Worm (Caenorhabditis elegans): ENCODE measurements around the gene slrp-1.
A peak's percentile ranks its signal among the peaks of the same experiment; 100 is the strongest.

slrp-1 gene

ce11 chrV:13591504-13592174 lies 26.0 kb downstream of the slrp-1 start, which contains the start of gene tbcb-1:
tbcb-1 (plus strand) TSS chrV:13592124.
- TF ChIP-seq eor-1 (tag; optimal IDR thresholded peaks at IDR 0.05): no peak
- no peak for TF ChIP-seq ceh-28 (tag; optimal IDR thresholded peaks at IDR 0.05)
- TF ChIP-seq egl-5 (tag; optimal IDR thresholded peaks at IDR 0.05): no peak
- TF ChIP-seq nhr-28 (tag; optimal IDR thresholded peaks at IDR 0.05): no peak
- no peak for TF ChIP-seq hmg-11 (tag; optimal IDR thresholded peaks at IDR 0.05)
- TF ChIP-seq aly-2 (tag; optimal IDR thresholded peaks at IDR 0.05): no peak
- TF ChIP-seq mml-1 (tag; optimal IDR thresholded peaks at IDR 0.05): no peak
- TF ChIP-seq nhr-43 (tag; optimal IDR thresholded peaks at IDR 0.05; ENCODE audit: poor library complexity, severe bottlenecking): no peak
- no peak for TF ChIP-seq nhr-76 (tag; optimal IDR thresholded peaks at IDR 0.05)
- no peak for TF ChIP-seq zag-1 (tag; optimal IDR thresholded peaks at IDR 0.05)
- TF ChIP-seq egl-27 (tag; optimal IDR thresholded peaks at IDR 0.05): no peak
- TF ChIP-seq ceh-16 (tag; optimal IDR thresholded peaks at IDR 0.05): no peak
- no peak for TF ChIP-seq sea-2 (GFP tag; optimal IDR thresholded peaks at IDR 0.05)
- TF ChIP-seq ama-1 (optimal IDR thresholded peaks at IDR 0.05): no peak
- peak; percentile 80 for TF ChIP-seq lin-15B (tag; optimal IDR thresholded peaks at IDR 0.05)
- peak; percentile 34 for TF ChIP-seq nhr-23 (tag; optimal IDR thresholded peaks at IDR 0.05)
- TF ChIP-seq daf-12 (tag; optimal IDR thresholded peaks at IDR 0.05): no peak
- no peak for TF ChIP-seq elt-3 (tag; optimal IDR thresholded peaks at IDR 0.05)
- TF ChIP-seq pha-4 (tag; optimal IDR thresholded peaks at IDR 0.05): peak; percentile 43
- peak; percentile 36 for TF ChIP-seq snpc-4 (tag; optimal IDR thresholded peaks at IDR 0.05)
- no peak for TF ChIP-seq ZK546.5 (tag; optimal IDR thresholded peaks at IDR 0.05)
- TF ChIP-seq elt-1 (tag; optimal IDR thresholded peaks at IDR 0.05): no peak
- TF ChIP-seq ztf-11 (tag; optimal IDR thresholded peaks at IDR 0.05): no peak
- no peak for TF ChIP-seq elt-2 (tag; optimal IDR thresholded peaks at IDR 0.05)
- TF ChIP-seq jun-1 (tag; optimal IDR thresholded peaks at IDR 0.05): no peak
- no peak for TF ChIP-seq unc-62 (GFP tag; optimal IDR thresholded peaks at IDR 0.05)
- TF ChIP-seq fkh-2 (tag; optimal IDR thresholded peaks at IDR 0.05): no peak
- no peak for TF ChIP-seq ceh-9 (tag; optimal IDR thresholded peaks at IDR 0.05)
- no peak for TF ChIP-seq ztf-4 (tag; optimal IDR thresholded peaks at IDR 0.05)
- no peak for TF ChIP-seq R02D3.7 (tag; optimal IDR thresholded peaks at IDR 0.05)
- no peak for TF ChIP-seq nhr-77 (tag; optimal IDR thresholded peaks at IDR 0.05)
- TF ChIP-seq nhr-11 (tag; optimal IDR thresholded peaks at IDR 0.05): no peak
- TF ChIP-seq nhr-237 (tag; optimal IDR thresholded peaks at IDR 0.05): no peak
- TF ChIP-seq skn-1 (tag; optimal IDR thresholded peaks at IDR 0.05): no peak

- no peak for TF ChIP-seq nhr-237 (tag; optimal IDR thresholded peaks at IDR 0.05)
Measured at ce11 chrV:13593083-13593482, 27.4 kb downstream of the slrp-1 start, which contains the start of gene F53F4.4. F53F4.4 (plus strand) TSS chrV:13593383.

ce11 chrV:13598370-13598769 lies 32.7 kb downstream of the slrp-1 start:
- TF ChIP-seq egl-5 (tag; optimal IDR thresholded peaks at IDR 0.05) (no peak), jun-1 (tag; optimal IDR thresholded peaks at IDR 0.05) (no peak), unc-62 (GFP tag; optimal IDR thresholded peaks at IDR 0.05) (no peak), nhr-77 (tag; optimal IDR thresholded peaks at IDR 0.05) (no peak), nfya-1 (tag; optimal IDR thresholded peaks at IDR 0.05; ENCODE audit: insufficient read depth) (no peak), lsy-12 (tag; optimal IDR thresholded peaks at IDR 0.05) (no peak), pha-4 (tag; optimal IDR thresholded peaks at IDR 0.05) (no peak), ama-1 (optimal IDR thresholded peaks at IDR 0.05) (no peak), nhr-76 (tag; optimal IDR thresholded peaks at IDR 0.05) (no peak), nhr-237 (tag; optimal IDR thresholded peaks at IDR 0.05) (no peak), fkh-2 (tag; optimal IDR thresholded peaks at IDR 0.05) (no peak), egl-27 (tag; optimal IDR thresholded peaks at IDR 0.05) (no peak), ceh-28 (tag; optimal IDR thresholded peaks at IDR 0.05) (no peak), nhr-12 (tag; optimal IDR thresholded peaks at IDR 0.05) (no peak), elt-3 (tag; optimal IDR thresholded peaks at IDR 0.05) (no peak), ceh-16 (tag; optimal IDR thresholded peaks at IDR 0.05) (no peak), ceh-82 (tag; optimal IDR thresholded peaks at IDR 0.05) (no peak), hmg-11 (tag; optimal IDR thresholded peaks at IDR 0.05) (no peak), snpc-4 (tag; optimal IDR thresholded peaks at IDR 0.05) (no peak)

Measured in whole organism, L3 larva.